Fruit fly (Drosophila melanogaster) S2 (cell line): ENCODE data around the gene Cyp4g1.

Source experiments
- CG8478 ChIP-seq: fragments of >200 bp; optimal IDR thresholded peaks from 2 replicates; lab custom pipeline; 2018
- CTCF ChIP-seq, 2 experiments: fragments of >200 bp; optimal IDR thresholded peaks; 2 replicates each; lab custom pipeline; 2018

DNA sequence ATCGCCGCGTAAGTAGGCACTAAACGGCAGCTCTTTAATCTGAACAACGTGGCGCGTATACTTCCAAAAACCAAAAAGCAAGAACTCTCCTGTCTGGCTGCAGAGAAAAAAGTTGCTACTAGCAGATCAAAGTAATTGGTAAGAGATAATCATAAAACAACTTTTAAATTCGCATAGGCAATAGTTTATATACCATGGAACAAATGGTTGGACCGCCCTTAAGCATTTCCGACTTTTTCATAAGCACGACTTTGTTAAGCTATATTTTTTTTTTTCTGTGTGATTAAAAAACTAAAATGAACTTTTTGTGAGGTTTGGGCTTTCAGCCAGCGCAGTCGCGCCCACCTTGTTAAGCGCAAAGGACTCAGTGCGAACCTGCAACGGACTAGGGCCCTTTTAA, 43.6 kb downstream of the Cyp4g1 start:
- TF ChIP-seq CG8478 (no peak), CTCF (optimal IDR thresholded peaks at IDR 0.05; lab: Kevin White, UChicago) (no peak)
